Worm (Caenorhabditis elegans) whole organism, young adult: Measurements from ENCODE around the gene srj-22.

Experiments
- B0035.1 ChIP-seq: sonication (generic microtip); optimal IDR thresholded peaks from 2 replicates; lab custom pipeline; 2016; ENCODE audit warnings: missing genetic modification characterization, mild to moderate bottlenecking, missing compliant biosample characterization, missing genotype, missing genetic modification reagents
- C17E4.6 ChIP-seq: fragments of 200-800 bp; sonication (Bioruptor generic); IDR thresholded peaks from 2 replicates; pipeline ENCODE4 v1.3.6; 2022; ENCODE audit warnings: missing genetic modification reagents, missing genetic modification characterization, missing compliant biosample characterization
- F22D6.2 ChIP-seq: sonication (generic microtip); optimal IDR thresholded peaks from 2 replicates; lab custom pipeline; 2016; ENCODE audit warnings: mild to moderate bottlenecking, missing genetic modification characterization, missing compliant biosample characterization
- F33H1.4 ChIP-seq: fragments of 200-800 bp; sonication (Bioruptor generic); IDR thresholded peaks from 2 replicates; pipeline ENCODE4 v1.3.6; 2022; ENCODE audit warnings: missing genetic modification reagents, missing genetic modification characterization, missing compliant biosample characterization
- F57C9.4 ChIP-seq: sonication (generic microtip); optimal IDR thresholded peaks from 2 replicates; lab custom pipeline; 2017; ENCODE audit warnings: mild to moderate bottlenecking, missing genetic modification characterization, missing compliant biosample characterization
- K11D2.4 ChIP-seq: fragments of 200-800 bp; sonication (Bioruptor generic); IDR thresholded peaks from 2 replicates; pipeline ENCODE4 v1.3.6; 2022; ENCODE audit warnings: missing genetic modification reagents, missing genetic modification characterization, missing compliant biosample characterization
- K12H6.12 ChIP-seq: fragments of 200-800 bp; sonication (Bioruptor generic); optimal IDR thresholded peaks from 2 replicates; lab custom pipeline; 2018; ENCODE audit warnings: mild to moderate bottlenecking, missing genetic modification characterization, missing compliant biosample characterization
- T07F8.4 ChIP-seq: sonication (generic microtip); optimal IDR thresholded peaks from 2 replicates; lab custom pipeline; 2016; ENCODE audit warnings: mild to moderate bottlenecking, missing genetic modification characterization, moderate library complexity, missing compliant biosample characterization
- Y53F4B.3 ChIP-seq: fragments of 200-800 bp; sonication (Bioruptor generic); IDR thresholded peaks from 2 replicates; pipeline ENCODE4 v1.3.6; 2022; ENCODE audit warnings: missing genetic modification reagents, missing genetic modification characterization, missing compliant biosample characterization
- Y56A3A.18 ChIP-seq: fragments of 200-800 bp; sonication (Bioruptor generic); IDR thresholded peaks from 2 replicates; pipeline ENCODE4 v1.3.6; 2022; ENCODE audit warnings: missing genetic modification reagents, missing genetic modification characterization, missing compliant biosample characterization
- Y67H2A.10 ChIP-seq: fragments of 200-800 bp; sonication (Bioruptor generic); conservative IDR thresholded peaks from 2 replicates; pipeline ENCODE4 v1.3.6; 2022; ENCODE audit warnings: missing genetic modification reagents, missing genetic modification characterization, missing compliant biosample characterization
- Y95B8A.8 ChIP-seq: fragments of 200-800 bp; sonication (Bioruptor generic); IDR thresholded peaks from 2 replicates; pipeline ENCODE4 v1.3.6; 2022; ENCODE audit warnings: missing genetic modification reagents, missing genetic modification characterization, missing compliant biosample characterization
- ZK185.1 ChIP-seq: sonication (generic microtip); optimal IDR thresholded peaks from 2 replicates; lab custom pipeline; 2016; ENCODE audit warnings: mild to moderate bottlenecking, missing genetic modification characterization, missing compliant biosample characterization; ENCODE audit not compliant: poor library complexity, severe bottlenecking
- ama-1 ChIP-seq, 3 experiments: fragments of 150-350 bp in 1 of 3; sonication (generic microtip) in 2 of 3; optimal IDR thresholded peaks; 2 replicates each; lab custom pipeline; 2014 to 2018; ENCODE audit warnings: missing biosample characterization in 2 of 3, missing genetic modification characterization in 2 of 3, missing genetic modification reagents in 2 of 3
- aptf-2 ChIP-seq: fragments of 200-800 bp; sonication (Bioruptor generic); conservative IDR thresholded peaks from 2 replicates; pipeline ENCODE4 v1.3.6; 2022; ENCODE audit warnings: missing genetic modification reagents, missing genetic modification characterization, missing compliant biosample characterization
- aptf-3 ChIP-seq: fragments of 200-800 bp; sonication (Bioruptor generic); IDR thresholded peaks from 2 replicates; pipeline ENCODE4 v1.3.6; 2022; ENCODE audit warnings: missing genetic modification characterization, missing compliant biosample characterization
- atf-7 ChIP-seq: sonication (generic microtip); optimal IDR thresholded peaks from 2 replicates; lab custom pipeline; 2017; ENCODE audit warnings: mild to moderate bottlenecking, missing genetic modification characterization, missing compliant biosample characterization
- bed-1 ChIP-seq: fragments of 200-800 bp; sonication (Bioruptor generic); IDR thresholded peaks from 2 replicates; pipeline ENCODE4 v1.3.6; 2022; ENCODE audit warnings: missing genetic modification reagents, missing genetic modification characterization, missing compliant biosample characterization
- cebp-2 ChIP-seq: fragments of 200-800 bp; sonication (Bioruptor generic); IDR thresholded peaks from 2 replicates; pipeline ENCODE4 v1.3.6; 2022; ENCODE audit warnings: missing genetic modification characterization, missing compliant biosample characterization
- ceh-27 ChIP-seq: fragments of 200-800 bp; sonication (Bioruptor generic); optimal IDR thresholded peaks from 2 replicates; lab custom pipeline; 2018; ENCODE audit warnings: mild to moderate bottlenecking, missing genetic modification characterization, moderate library complexity, missing compliant biosample characterization
- ceh-79 ChIP-seq: sonication (generic microtip); optimal IDR thresholded peaks from 2 replicates; lab custom pipeline; 2017; ENCODE audit warnings: mild to moderate bottlenecking, missing genetic modification characterization, missing compliant biosample characterization
- chd-7 ChIP-seq: sonication (generic microtip); optimal IDR thresholded peaks from 2 replicates; lab custom pipeline; 2016; ENCODE audit warnings: mild to moderate bottlenecking, missing genetic modification characterization, moderate library complexity, missing compliant biosample characterization
- ekl-4 ChIP-seq: fragments of 200-800 bp; sonication (Bioruptor generic); IDR thresholded peaks from 2 replicates; pipeline ENCODE4 v1.3.6; 2022; ENCODE audit warnings: missing genetic modification reagents, missing genetic modification characterization, missing compliant biosample characterization
- hlh-12 ChIP-seq: sonication (generic microtip); optimal IDR thresholded peaks from 2 replicates; lab custom pipeline; 2016; ENCODE audit warnings: missing genetic modification characterization, missing compliant biosample characterization
- hmg-1.2 ChIP-seq: fragments of 200-800 bp; sonication (Bioruptor generic); IDR thresholded peaks from 2 replicates; pipeline ENCODE4 v1.3.6; 2022; ENCODE audit warnings: missing genetic modification reagents, missing genetic modification characterization, missing compliant biosample characterization
- let-526 ChIP-seq: fragments of 200-800 bp; sonication (Bioruptor generic); IDR thresholded peaks from 2 replicates; pipeline ENCODE4 v1.3.6; 2022; ENCODE audit warnings: missing genetic modification reagents, missing genetic modification characterization, missing compliant biosample characterization
- lin-40 ChIP-seq: sonication (generic microtip); optimal IDR thresholded peaks from 2 replicates; lab custom pipeline; 2016; ENCODE audit warnings: missing genetic modification characterization, mild to moderate bottlenecking, missing compliant biosample characterization, missing genotype, missing genetic modification reagents
- lin-54 ChIP-seq: fragments of 200-800 bp; sonication (Bioruptor generic); optimal IDR thresholded peaks from 2 replicates; lab custom pipeline; 2018; ENCODE audit warnings: mild to moderate bottlenecking, missing genetic modification characterization, missing compliant biosample characterization
- lsy-27 ChIP-seq: sonication (generic microtip); optimal IDR thresholded peaks from 2 replicates; lab custom pipeline; 2017; ENCODE audit warnings: missing genetic modification characterization, mild to moderate bottlenecking, missing compliant biosample characterization, antibody characterized with exemption, missing genotype, borderline replicate concordance; ENCODE audit not compliant: insufficient read depth
- madf-10 ChIP-seq: sonication (generic microtip); optimal IDR thresholded peaks from 2 replicates; lab custom pipeline; 2016; ENCODE audit warnings: mild to moderate bottlenecking, missing genetic modification characterization, missing compliant biosample characterization
- madf-3 ChIP-seq: fragments of 200-800 bp; sonication (Bioruptor generic); IDR thresholded peaks from 2 replicates; pipeline ENCODE4 v1.3.6; 2022; ENCODE audit warnings: missing genetic modification reagents, missing genetic modification characterization, missing compliant biosample characterization
- mes-4 ChIP-seq: sonication (generic microtip); optimal IDR thresholded peaks from 2 replicates; lab custom pipeline; 2016; ENCODE audit warnings: missing genotype, missing genetic modification characterization, missing compliant biosample characterization
- mxl-1 ChIP-seq: sonication (generic microtip); optimal IDR thresholded peaks from 2 replicates; lab custom pipeline; 2016; ENCODE audit warnings: missing genetic modification characterization, missing compliant biosample characterization
- nhr-120 ChIP-seq: fragments of 200-800 bp; sonication (Bioruptor generic); IDR thresholded peaks from 2 replicates; pipeline ENCODE4 v1.3.6; 2022; ENCODE audit warnings: missing genetic modification characterization, missing compliant biosample characterization
- nhr-80 ChIP-seq: sonication (generic microtip); optimal IDR thresholded peaks from 2 replicates; lab custom pipeline; 2016; ENCODE audit warnings: missing genetic modification characterization, missing compliant biosample characterization
- rec-8 ChIP-seq, 2 experiments: sonication (generic microtip); optimal IDR thresholded peaks; 2 replicates each; lab custom pipeline; 2016; ENCODE audit warnings: mild to moderate bottlenecking in 2 of 2, missing genetic modification characterization in 2 of 2, missing genetic modification reagents in 2 of 2, missing genotype in 2 of 2, missing biosample characterization in 1 of 2, missing compliant biosample characterization in 1 of 2, moderate library complexity in 1 of 2
- sea-2 ChIP-seq: fragments of 200-800 bp; sonication (Bioruptor generic); IDR thresholded peaks from 2 replicates; pipeline ENCODE4 v1.3.6; 2022; ENCODE audit warnings: missing genetic modification characterization, missing compliant biosample characterization
- snpc-1.1 ChIP-seq: sonication (generic microtip); optimal IDR thresholded peaks from 2 replicates; lab custom pipeline; 2017; ENCODE audit warnings: missing genetic modification characterization, mild to moderate bottlenecking, missing compliant biosample characterization, antibody characterized with exemption, moderate library complexity, missing genotype, missing genetic modification reagents; ENCODE audit not compliant: insufficient read depth
- snpc-1.3 ChIP-seq: sonication (generic microtip); optimal IDR thresholded peaks from 2 replicates; lab custom pipeline; 2017; ENCODE audit warnings: missing genetic modification characterization, mild to moderate bottlenecking, missing compliant biosample characterization, antibody characterized with exemption, moderate library complexity, missing genotype, missing genetic modification reagents; ENCODE audit not compliant: insufficient read depth
- snpc-3.4 ChIP-seq: sonication (generic microtip); optimal IDR thresholded peaks from 2 replicates; lab custom pipeline; 2017; ENCODE audit warnings: missing genetic modification characterization, mild to moderate bottlenecking, missing compliant biosample characterization, antibody characterized with exemption, moderate library complexity, missing genotype, missing genetic modification reagents
- sptf-2 ChIP-seq: fragments of 200-800 bp; sonication (Bioruptor generic); optimal IDR thresholded peaks from 2 replicates; lab custom pipeline; 2018; ENCODE audit warnings: mild to moderate bottlenecking, missing genetic modification characterization, missing compliant biosample characterization
- tbp1 ChIP-seq: fragments of 200-800 bp; sonication (Bioruptor generic); optimal IDR thresholded peaks from 2 replicates; lab custom pipeline; 2018; ENCODE audit warnings: mild to moderate bottlenecking, missing genetic modification characterization, missing compliant biosample characterization
- ztf-22 ChIP-seq: fragments of 200-800 bp; sonication (Bioruptor generic); optimal IDR thresholded peaks from 2 replicates; lab custom pipeline; 2018; ENCODE audit warnings: mild to moderate bottlenecking, missing genetic modification characterization, moderate library complexity, missing compliant biosample characterization
- ztf-25 ChIP-seq: fragments of 200-800 bp; sonication (Bioruptor generic); IDR thresholded peaks from 2 replicates; pipeline ENCODE4 v1.3.6; 2022; ENCODE audit warnings: missing genetic modification reagents, missing genetic modification characterization, missing compliant biosample characterization
- ztf-26 ChIP-seq: sonication (generic microtip); optimal IDR thresholded peaks from 2 replicates; lab custom pipeline; 2017; ENCODE audit warnings: missing genetic modification characterization, missing compliant biosample characterization
- ztf-28 ChIP-seq: fragments of 200-800 bp; sonication (Bioruptor generic); IDR thresholded peaks from 2 replicates; pipeline ENCODE4 v1.3.6; 2022; ENCODE audit warnings: missing genetic modification reagents, missing genetic modification characterization, missing compliant biosample characterization

Gene srj-22

ce11 chrV:10711829-10712607, 31.5 kb downstream of the srj-22 start:
- TF ChIP-seq hmg-1.2 (GFP tag; lab: Robert Waterston, UW) (0 out of 2 replicates have a peak, but pooled peaks have one; percentile 8), B0035.1 (tag; lab: Kevin White, UChicago) (no peak), F33H1.4 (GFP tag; lab: Robert Waterston, UW) (no peak), chd-7 (peak; percentile 28), Y56A3A.18 (GFP tag; lab: Robert Waterston, UW) (no peak), nhr-80 (tag; lab: Kevin White, UChicago) (no peak), let-526 (GFP tag; lab: Robert Waterston, UW) (0 out of 2 replicates have a peak, but pooled peaks have one; percentile 39), nhr-120 (GFP tag; lab: Robert Waterston, UW) (no peak), aptf-2 (GFP tag; lab: Robert Waterston, UW) (no peak), ZK185.1 (tag; lab: Kevin White, UChicago) (peak; percentile 18), mes-4 (no peak), F22D6.2 (tag; lab: Kevin White, UChicago) (no peak), ztf-22 (GFP tag; lab: Kevin White, UChicago) (no peak), ztf-28 (GFP tag; lab: Robert Waterston, UW) (no peak), tbp1 (GFP tag; lab: Kevin White, UChicago) (no peak), bed-1 (no peak), sptf-2 (GFP tag; lab: Kevin White, UChicago) (no peak), Y67H2A.10 (no peak), Y95B8A.8 (GFP tag; lab: Robert Waterston, UW) (peak; percentile 55; the same call in 1 of the 2 replicates), atf-7 (tag; lab: Kevin White, UChicago) (peak; percentile 41), sea-2 (GFP tag; lab: Robert Waterston, UW) (no peak), snpc-1.3 (tag; lab: Kevin White, UChicago) (no peak), ztf-25 (GFP tag; lab: Robert Waterston, UW) (no peak; the same call in 1 of the 2 replicates), aptf-3 (GFP tag; lab: Robert Waterston, UW) (no peak), ekl-4 (GFP tag; lab: Robert Waterston, UW) (no peak; the same call in 1 of the 2 replicates), ceh-79 (tag; lab: Kevin White, UChicago) (no peak), snpc-3.4 (no peak), snpc-1.1 (tag; lab: Kevin White, UChicago) (no peak), ceh-27 (GFP tag; lab: Kevin White, UChicago) (no peak), Y53F4B.3 (GFP tag; lab: Robert Waterston, UW) (no peak), lin-54 (GFP tag; lab: Kevin White, UChicago) (no peak), madf-3 (GFP tag; lab: Robert Waterston, UW) (0 out of 2 replicates have a peak, but pooled peaks have one; percentile 42), F57C9.4 (tag; lab: Kevin White, UChicago) (no peak), ama-1 (optimal IDR thresholded peaks at IDR 0.05; lab: Kevin White, UChicago) (peak; percentile 35), ama-1 (GFP tag; optimal IDR thresholded peaks at IDR 0.05; lab: Kevin White, UChicago) (no peak), hlh-12 (tag; lab: Kevin White, UChicago) (no peak), T07F8.4 (tag; lab: Kevin White, UChicago) (no peak), rec-8 (tag; optimal IDR thresholded peaks at IDR 0.05; lab: Kevin White, UChicago) (no peak), madf-10 (tag; lab: Kevin White, UChicago) (no peak), ztf-26 (tag; lab: Kevin White, UChicago) (no peak), K11D2.4 (GFP tag; lab: Robert Waterston, UW) (0 out of 2 replicates have a peak, but pooled peaks have one; percentile 10), C17E4.6 (GFP tag; lab: Robert Waterston, UW) (no peak), K12H6.12 (tag; lab: Kevin White, UChicago) (no peak), mxl-1 (no peak), cebp-2 (no peak), lin-40 (tag; lab: Kevin White, UChicago) (no peak), lsy-27 (tag; lab: Kevin White, UChicago) (no peak)
